Fruit fly (Drosophila melanogaster) whole organism, adult: ENCODE results near the gene Syx13.

Experiments used
- CG5204 ChIP-seq: fragments of 200-800 bp; sonication (Bioruptor generic); optimal IDR thresholded peaks from 2 replicates; lab custom pipeline; 2016; ENCODE audit warnings: missing biosample characterization, missing genetic modification characterization
- CG7045 ChIP-seq: fragments of 200-800 bp; sonication (Bioruptor generic); optimal IDR thresholded peaks from 2 replicates; lab custom pipeline; 2017; ENCODE audit warnings: missing biosample characterization, mild to moderate bottlenecking, missing genetic modification characterization
- bab1 ChIP-seq: fragments of 200-800 bp; sonication (Bioruptor generic); optimal IDR thresholded peaks from 3 replicates; lab custom pipeline; 2019; ENCODE audit warnings: missing biosample characterization, mild to moderate bottlenecking, missing genetic modification characterization, moderate library complexity

dm6 chr3L:13065619-13066018 is 21.4 kb downstream of the Syx13 start:
- TF ChIP-seq bab1 (GFP tag; lab: Kevin White, UChicago) (no peak), CG5204 (no peak), CG7045 (GFP tag; lab: Kevin White, UChicago) (no peak)
